Worm (Caenorhabditis elegans) whole organism, young adult: Measurements from ENCODE around the gene rsp-1.
A peak's percentile ranks its signal among the peaks of the same experiment; 100 is the strongest.

Experiments
- B0336.3 ChIP-seq: fragments of 200-800 bp; sonication (Bioruptor generic); IDR thresholded peaks from 2 replicates; pipeline ENCODE4 v1.3.6; 2022; ENCODE audit warnings: missing genetic modification characterization, missing compliant biosample characterization
- D2030.7 ChIP-seq: fragments of 200-800 bp; sonication (Bioruptor generic); IDR thresholded peaks from 2 replicates; pipeline ENCODE4 v1.3.6; 2022; ENCODE audit warnings: missing genetic modification reagents, missing genetic modification characterization, missing compliant biosample characterization
- F10E7.11 ChIP-seq: sonication (generic microtip); optimal IDR thresholded peaks from 2 replicates; lab custom pipeline; 2017; ENCODE audit warnings: mild to moderate bottlenecking, missing genetic modification characterization, moderate library complexity, missing compliant biosample characterization
- F22D6.2 ChIP-seq: sonication (generic microtip); optimal IDR thresholded peaks from 2 replicates; lab custom pipeline; 2016; ENCODE audit warnings: mild to moderate bottlenecking, missing genetic modification characterization, missing compliant biosample characterization
- F33H1.4 ChIP-seq: fragments of 200-800 bp; sonication (Bioruptor generic); IDR thresholded peaks from 2 replicates; pipeline ENCODE4 v1.3.6; 2022; ENCODE audit warnings: missing genetic modification reagents, missing genetic modification characterization, missing compliant biosample characterization
- F37B4.10 ChIP-seq: fragments of 200-800 bp; sonication (Bioruptor generic); IDR thresholded peaks from 2 replicates; pipeline ENCODE4 v1.3.6; 2022; ENCODE audit warnings: missing genetic modification characterization, missing compliant biosample characterization
- F49E8.2 ChIP-seq: sonication (generic microtip); optimal IDR thresholded peaks from 3 replicates; lab custom pipeline; 2017; ENCODE audit warnings: missing genetic modification characterization, mild to moderate bottlenecking, missing compliant biosample characterization, antibody characterized with exemption, moderate library complexity; ENCODE audit not compliant: insufficient read depth
- F52B5.7 ChIP-seq: sonication (generic microtip); optimal IDR thresholded peaks from 2 replicates; lab custom pipeline; 2016; ENCODE audit warnings: mild to moderate bottlenecking, missing genetic modification characterization, missing compliant biosample characterization
- Y53F4B.3 ChIP-seq: fragments of 200-800 bp; sonication (Bioruptor generic); IDR thresholded peaks from 2 replicates; pipeline ENCODE4 v1.3.6; 2022; ENCODE audit warnings: missing genetic modification reagents, missing genetic modification characterization, missing compliant biosample characterization
- Y53G8AR.9 ChIP-seq: fragments of 200-800 bp; sonication (Bioruptor generic); conservative IDR thresholded peaks from 2 replicates; pipeline ENCODE4 v1.3.6; 2022; ENCODE audit warnings: missing genetic modification reagents, missing genetic modification characterization, missing compliant biosample characterization
- Y67H2A.10 ChIP-seq: fragments of 200-800 bp; sonication (Bioruptor generic); conservative IDR thresholded peaks from 2 replicates; pipeline ENCODE4 v1.3.6; 2022; ENCODE audit warnings: missing genetic modification reagents, missing genetic modification characterization, missing compliant biosample characterization
- Y79H2A.3 ChIP-seq: fragments of 200-800 bp; sonication (Bioruptor generic); conservative IDR thresholded peaks from 2 replicates; pipeline ENCODE4 v1.3.6; 2022; ENCODE audit warnings: missing genetic modification reagents, missing genetic modification characterization, missing compliant biosample characterization
- ama-1 ChIP-seq, 3 experiments: fragments of 150-350 bp in 1 of 3; sonication (generic microtip) in 2 of 3; optimal IDR thresholded peaks; 2 replicates each; lab custom pipeline; 2014 to 2018; ENCODE audit warnings: missing biosample characterization in 2 of 3, missing genetic modification characterization in 2 of 3, missing genetic modification reagents in 2 of 3
- attf-6 ChIP-seq: fragments of 200-800 bp; sonication (Bioruptor generic); IDR thresholded peaks from 2 replicates; pipeline ENCODE4 v1.3.6; 2022; ENCODE audit warnings: missing genetic modification reagents, missing genetic modification characterization, missing compliant biosample characterization
- cebp-2 ChIP-seq: fragments of 200-800 bp; sonication (Bioruptor generic); IDR thresholded peaks from 2 replicates; pipeline ENCODE4 v1.3.6; 2022; ENCODE audit warnings: missing genetic modification characterization, missing compliant biosample characterization
- ceh-40 ChIP-seq: fragments of 200-800 bp; sonication (Bioruptor generic); IDR thresholded peaks from 2 replicates; pipeline ENCODE4 v1.3.6; 2022; ENCODE audit warnings: missing genetic modification characterization, missing compliant biosample characterization
- ceh-58 ChIP-seq: fragments of 200-800 bp; sonication (Bioruptor generic); IDR thresholded peaks from 2 replicates; pipeline ENCODE4 v1.3.6; 2022; ENCODE audit warnings: missing genetic modification characterization, missing compliant biosample characterization
- ceh-79 ChIP-seq: sonication (generic microtip); optimal IDR thresholded peaks from 2 replicates; lab custom pipeline; 2017; ENCODE audit warnings: mild to moderate bottlenecking, missing genetic modification characterization, missing compliant biosample characterization
- ceh-91 ChIP-seq: fragments of 200-800 bp; sonication (Bioruptor generic); IDR thresholded peaks from 2 replicates; pipeline ENCODE4 v1.3.6; 2022; ENCODE audit warnings: missing genetic modification reagents, missing genetic modification characterization, missing compliant biosample characterization
- chd-7 ChIP-seq: sonication (generic microtip); optimal IDR thresholded peaks from 2 replicates; lab custom pipeline; 2016; ENCODE audit warnings: mild to moderate bottlenecking, missing genetic modification characterization, moderate library complexity, missing compliant biosample characterization
- dox-1 ChIP-seq: fragments of 200-800 bp; sonication (Bioruptor generic); IDR thresholded peaks from 2 replicates; pipeline ENCODE4 v1.3.6; 2022; ENCODE audit warnings: missing genetic modification reagents, missing genetic modification characterization, missing compliant biosample characterization
- dpl-1 ChIP-seq: fragments of 150-350 bp; optimal IDR thresholded peaks from 2 replicates; lab custom pipeline; 2014; ENCODE audit warnings: missing biosample characterization, missing genetic modification reagents, missing genetic modification characterization
- egl-18 ChIP-seq: fragments of 200-800 bp; sonication (Bioruptor generic); IDR thresholded peaks from 2 replicates; pipeline ENCODE4 v1.3.6; 2022; ENCODE audit warnings: missing genetic modification reagents, missing genetic modification characterization, missing compliant biosample characterization
- ekl-4 ChIP-seq: fragments of 200-800 bp; sonication (Bioruptor generic); IDR thresholded peaks from 2 replicates; pipeline ENCODE4 v1.3.6; 2022; ENCODE audit warnings: missing genetic modification reagents, missing genetic modification characterization, missing compliant biosample characterization
- ets-4 ChIP-seq: fragments of 200-800 bp; sonication (Bioruptor generic); optimal IDR thresholded peaks from 2 replicates; lab custom pipeline; 2018; ENCODE audit warnings: mild to moderate bottlenecking, missing genetic modification characterization, missing compliant biosample characterization
- hlh-26 ChIP-seq: fragments of 200-800 bp; sonication (Bioruptor generic); conservative IDR thresholded peaks from 2 replicates; pipeline ENCODE4 v1.3.6; 2022; ENCODE audit warnings: missing genetic modification reagents, missing genetic modification characterization, missing compliant biosample characterization
- hrde-1 ChIP-seq: sonication (generic microtip); optimal IDR thresholded peaks from 2 replicates; lab custom pipeline; 2016; ENCODE audit warnings: missing genetic modification characterization, mild to moderate bottlenecking, missing compliant biosample characterization, moderate library complexity, missing genotype, missing genetic modification reagents, borderline replicate concordance
- lin-35 ChIP-seq, 3 experiments: fragments of 150-350 bp in 2 of 3; sonication (generic microtip) in 1 of 3; optimal IDR thresholded peaks; 2 replicates each; lab custom pipeline; 2014 to 2018; ENCODE audit warnings: missing biosample characterization in 3 of 3, missing genetic modification characterization in 3 of 3, missing genetic modification reagents in 3 of 3
- lsy-27 ChIP-seq: sonication (generic microtip); optimal IDR thresholded peaks from 2 replicates; lab custom pipeline; 2017; ENCODE audit warnings: missing genetic modification characterization, mild to moderate bottlenecking, missing compliant biosample characterization, antibody characterized with exemption, missing genotype, borderline replicate concordance; ENCODE audit not compliant: insufficient read depth
- madf-8 ChIP-seq: fragments of 200-800 bp; sonication (Bioruptor generic); conservative IDR thresholded peaks from 2 replicates; pipeline ENCODE4 v1.3.6; 2022; ENCODE audit warnings: missing genetic modification reagents, missing genetic modification characterization, missing compliant biosample characterization
- mes-4 ChIP-seq: sonication (generic microtip); optimal IDR thresholded peaks from 2 replicates; lab custom pipeline; 2016; ENCODE audit warnings: missing genotype, missing genetic modification characterization, missing compliant biosample characterization
- mxl-1 ChIP-seq: sonication (generic microtip); optimal IDR thresholded peaks from 2 replicates; lab custom pipeline; 2016; ENCODE audit warnings: missing genetic modification characterization, missing compliant biosample characterization
- nfya-1 ChIP-seq: sonication (generic microtip); optimal IDR thresholded peaks from 2 replicates; lab custom pipeline; 2017; ENCODE audit warnings: antibody characterized with exemption, missing compliant biosample characterization, missing genetic modification characterization, borderline replicate concordance; ENCODE audit not compliant: insufficient read depth
- nfya-2 ChIP-seq: fragments of 200-800 bp; sonication (Bioruptor generic); IDR thresholded peaks from 2 replicates; pipeline ENCODE4 v1.3.6; 2022; ENCODE audit warnings: missing genetic modification reagents, missing genetic modification characterization, missing compliant biosample characterization
- nfyb-1 ChIP-seq: fragments of 200-800 bp; sonication (Bioruptor generic); IDR thresholded peaks from 2 replicates; pipeline ENCODE4 v1.3.6; 2022; ENCODE audit warnings: missing genetic modification reagents, missing genetic modification characterization, missing compliant biosample characterization
- nhr-179 ChIP-seq: sonication (generic microtip); optimal IDR thresholded peaks from 2 replicates; lab custom pipeline; 2016; ENCODE audit warnings: mild to moderate bottlenecking, missing genetic modification characterization, missing compliant biosample characterization
- nhr-27 ChIP-seq: fragments of 200-800 bp; sonication (Bioruptor generic); optimal IDR thresholded peaks from 2 replicates; lab custom pipeline; 2018; ENCODE audit warnings: mild to moderate bottlenecking, missing genetic modification characterization, moderate library complexity, missing compliant biosample characterization
- nhr-90 ChIP-seq: sonication (generic microtip); optimal IDR thresholded peaks from 2 replicates; lab custom pipeline; 2016; ENCODE audit warnings: missing genotype, mild to moderate bottlenecking, missing genetic modification characterization, missing compliant biosample characterization
- pha-4 ChIP-seq: fragments of 150-350 bp; sonication (generic microtip); optimal IDR thresholded peaks from 2 replicates; lab custom pipeline; 2014; ENCODE audit warnings: missing biosample characterization, missing genetic modification reagents, missing genetic modification characterization
- snpc-4 ChIP-seq, 5 experiments: fragments of 150-350 bp in 1 of 5; sonication (generic microtip) in 4 of 5; optimal IDR thresholded peaks; 2 replicates each; lab custom pipeline; 2014 to 2018; ENCODE audit warnings: missing genetic modification characterization in 5 of 5, missing biosample characterization in 3 of 5, antibody characterized with exemption in 2 of 5, mild to moderate bottlenecking in 2 of 5, missing compliant biosample characterization in 2 of 5, missing genotype in 2 of 5, moderate library complexity in 2 of 5, missing genetic modification reagents in 1 of 5
- tbx-9 ChIP-seq: sonication (generic microtip); optimal IDR thresholded peaks from 2 replicates; lab custom pipeline; 2016; ENCODE audit warnings: borderline replicate concordance, missing genetic modification characterization, inconsistent platforms, missing compliant biosample characterization
- tlf-1 ChIP-seq: fragments of 200-800 bp; sonication (Bioruptor generic); optimal IDR thresholded peaks from 2 replicates; lab custom pipeline; 2018; ENCODE audit warnings: mild to moderate bottlenecking, missing genetic modification characterization, missing compliant biosample characterization
- xnd-1 ChIP-seq: sonication (generic microtip); optimal IDR thresholded peaks from 2 replicates; lab custom pipeline; 2016; ENCODE audit warnings: missing genotype, missing genetic modification reagents, missing genetic modification characterization, missing compliant biosample characterization
- zim-3 ChIP-seq: sonication (generic microtip); optimal IDR thresholded peaks from 2 replicates; lab custom pipeline; 2017; ENCODE audit warnings: mild to moderate bottlenecking, missing genetic modification characterization, moderate library complexity, missing compliant biosample characterization
- ztf-25 ChIP-seq: fragments of 200-800 bp; sonication (Bioruptor generic); IDR thresholded peaks from 2 replicates; pipeline ENCODE4 v1.3.6; 2022; ENCODE audit warnings: missing genetic modification reagents, missing genetic modification characterization, missing compliant biosample characterization
- ztf-6 ChIP-seq: fragments of 200-800 bp; sonication (Bioruptor generic); IDR thresholded peaks from 2 replicates; pipeline ENCODE4 v1.3.6; 2022; ENCODE audit warnings: missing genetic modification reagents, missing genetic modification characterization, missing compliant biosample characterization

Gene rsp-1

ce11 chrII:11484600-11484999 lies 31.4 kb downstream of the rsp-1 start (continued):
- TF ChIP-seq xnd-1 (tag; lab: Kevin White, UChicago): peak; percentile 15
- TF ChIP-seq zim-3: peak; percentile 94
- TF ChIP-seq ets-4 (GFP tag; lab: Kevin White, UChicago): peak; percentile 94
- TF ChIP-seq B0336.3 (GFP tag; lab: Robert Waterston, UW): peak; percentile 87
- TF ChIP-seq ceh-91 (GFP tag; lab: Robert Waterston, UW): peak; percentile 58; the same call in 1 of the 2 replicates
- TF ChIP-seq Y79H2A.3: peak; percentile 61; the same call in 1 of the 2 replicates
- peak; percentile 97 for TF ChIP-seq nhr-27
- TF ChIP-seq nhr-90: peak; percentile 97
- peak; percentile 94 for TF ChIP-seq dox-1
- TF ChIP-seq hrde-1 (tag; lab: Kevin White, UChicago): peak; percentile 77
- 0 out of 2 replicates have a peak, but pooled peaks have one; percentile 25 for TF ChIP-seq hlh-26 (GFP tag; lab: Robert Waterston, UW)
- peak; percentile 83 for TF ChIP-seq snpc-4 (GFP tag; optimal IDR thresholded peaks at IDR 0.05; lab: Kevin White, UChicago)
- TF ChIP-seq snpc-4 (tag; optimal IDR thresholded peaks at IDR 0.05; lab: Kevin White, UChicago): peak; percentile 62 to 82 (median 77)
- TF ChIP-seq dpl-1 (GFP tag; lab: Kevin White, UChicago): peak; percentile 17
- TF ChIP-seq ztf-25 (GFP tag; lab: Robert Waterston, UW): peak; percentile 97
- TF ChIP-seq F10E7.11 (tag; lab: Kevin White, UChicago): peak; percentile 92
- peak; percentile 75 for TF ChIP-seq nhr-179 (tag; lab: Kevin White, UChicago)
- TF ChIP-seq ztf-6 (GFP tag; lab: Robert Waterston, UW): peak; percentile 90
- TF ChIP-seq cebp-2: peak; percentile 97
- TF ChIP-seq F33H1.4 (GFP tag; lab: Robert Waterston, UW): peak; percentile 63
- peak; percentile 79 for TF ChIP-seq attf-6
- peak; percentile 71; the same call in 1 of the 2 replicates for TF ChIP-seq ceh-40 (GFP tag; lab: Robert Waterston, UW)
- TF ChIP-seq pha-4 (tag; lab: Kevin White, UChicago): no peak
- TF ChIP-seq madf-8: peak; percentile 49
- peak; percentile 90 for TF ChIP-seq D2030.7
- 0 out of 2 replicates have a peak, but pooled peaks have one; percentile 50 for TF ChIP-seq Y67H2A.10
- TF ChIP-seq ekl-4 (GFP tag; lab: Robert Waterston, UW): peak; percentile 92
- TF ChIP-seq mxl-1: peak; percentile 98
- TF ChIP-seq tbx-9 (tag; lab: Kevin White, UChicago): peak; percentile 26
- TF ChIP-seq nfya-2 (GFP tag; lab: Robert Waterston, UW): 0 out of 2 replicates have a peak, but pooled peaks have one; percentile 46
- TF ChIP-seq ceh-58 (GFP tag; lab: Robert Waterston, UW): peak; percentile 87; the same call in 1 of the 2 replicates
- TF ChIP-seq Y53F4B.3 (GFP tag; lab: Robert Waterston, UW): peak; percentile 83
- peak; percentile 98 for TF ChIP-seq F52B5.7 (tag; lab: Kevin White, UChicago)
- TF ChIP-seq nfya-1 (tag; lab: Kevin White, UChicago): no peak
- TF ChIP-seq F37B4.10 (GFP tag; lab: Robert Waterston, UW): 0 out of 2 replicates have a peak, but pooled peaks have one; percentile 76
- peak; percentile 90 for TF ChIP-seq mes-4 (tag; lab: Kevin White, UChicago)
- TF ChIP-seq ceh-79 (tag; lab: Kevin White, UChicago): peak; percentile 91
- peak; percentile 93 for TF ChIP-seq chd-7 (tag; lab: Kevin White, UChicago)
- peak; percentile 83; the same call in 1 of the 2 replicates for TF ChIP-seq Y53G8AR.9 (GFP tag; lab: Robert Waterston, UW)
- TF ChIP-seq lsy-27: peak; percentile 72
- no peak for TF ChIP-seq ama-1 (optimal IDR thresholded peaks at IDR 0.05; lab: Kevin White, UChicago)
- peak; percentile 92 to 93 for TF ChIP-seq ama-1 (GFP tag; optimal IDR thresholded peaks at IDR 0.05; lab: Kevin White, UChicago)
- TF ChIP-seq nfyb-1 (GFP tag; lab: Robert Waterston, UW): peak; percentile 93
- peak; percentile 76 for TF ChIP-seq tlf-1 (GFP tag; lab: Kevin White, UChicago)
- peak; percentile 85 for TF ChIP-seq egl-18
- peak; percentile 63 for TF ChIP-seq F22D6.2
- TF ChIP-seq F49E8.2 (tag; lab: Kevin White, UChicago): peak; percentile 24
- peak in 1 of 3 experiments; percentile 78 for TF ChIP-seq lin-35 (GFP tag; optimal IDR thresholded peaks at IDR 0.05; lab: Kevin White, UChicago)
